Fruit fly (Drosophila melanogaster): Measurements from ENCODE around the gene CG43815.

Gene CG43815

dm6 chr2L:3580668-3581172, 4.7 kb downstream of the CG43815 start, which contains the start of gene sob:
TSS of gene sob (minus strand) at chr2L:3580769.
- TF ChIP-seq CTCF (optimal IDR thresholded peaks at IDR 0.05) (no peak), CG8478 (optimal IDR thresholded peaks at IDR 0.05) (no peak)

DNA sequence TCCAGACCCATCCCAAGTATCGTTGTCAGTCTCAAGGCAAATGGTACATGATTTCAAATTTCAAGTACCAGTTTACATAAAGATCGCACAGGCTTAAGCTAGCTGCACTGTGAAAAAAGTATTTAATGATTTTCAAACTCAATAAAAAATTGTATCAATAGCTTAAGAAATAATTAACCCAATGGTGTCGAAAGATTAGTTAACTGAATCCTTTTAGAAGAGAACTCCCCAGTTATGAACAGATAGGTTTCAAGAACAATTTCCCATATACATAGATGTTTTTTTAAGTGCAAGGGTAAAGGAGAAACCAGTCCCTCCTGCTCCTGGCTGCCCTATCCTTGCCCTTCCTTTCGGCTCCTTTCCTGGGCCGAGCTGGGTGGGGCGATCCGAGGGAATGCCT, 6.7 kb downstream of the CG43815 start:
- TF ChIP-seq CTCF (optimal IDR thresholded peaks at IDR 0.05) (no peak), CG8478 (optimal IDR thresholded peaks at IDR 0.05) (no peak)

- TF ChIP-seq CG8478 (optimal IDR thresholded peaks at IDR 0.05) (no peak), CTCF (optimal IDR thresholded peaks at IDR 0.05) (no peak)
Measured at dm6 chr2L:3583405-3584295, 7.6 kb downstream of the CG43815 start.

DNA sequence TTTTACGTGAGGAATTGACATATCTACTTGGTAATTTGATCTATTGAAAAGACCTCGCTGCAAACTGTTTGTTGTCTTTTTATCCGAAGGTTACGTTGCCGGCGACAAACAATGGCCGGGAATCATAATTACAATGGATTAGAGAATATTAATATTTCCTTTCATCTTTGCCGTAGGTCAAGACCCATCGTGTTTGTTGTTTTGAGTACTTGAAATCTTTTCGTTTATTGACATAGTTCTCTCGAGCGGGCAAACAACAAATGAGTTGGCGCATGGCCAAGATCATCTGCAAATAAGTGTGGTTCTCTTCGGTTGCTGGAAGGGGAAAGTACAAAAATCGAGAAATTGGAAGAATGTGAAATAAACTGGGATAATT, 8.3 kb downstream of the CG43815 start:
- TF ChIP-seq CTCF (optimal IDR thresholded peaks at IDR 0.05), result no peak
- no peak for TF ChIP-seq CG8478 (optimal IDR thresholded peaks at IDR 0.05)

dm6 chr2L:3585318-3585717, 9.3 kb downstream of the CG43815 start:
- no peak for TF ChIP-seq CG8478 (optimal IDR thresholded peaks at IDR 0.05)
- TF ChIP-seq CTCF (optimal IDR thresholded peaks at IDR 0.05), result no peak

DNA sequence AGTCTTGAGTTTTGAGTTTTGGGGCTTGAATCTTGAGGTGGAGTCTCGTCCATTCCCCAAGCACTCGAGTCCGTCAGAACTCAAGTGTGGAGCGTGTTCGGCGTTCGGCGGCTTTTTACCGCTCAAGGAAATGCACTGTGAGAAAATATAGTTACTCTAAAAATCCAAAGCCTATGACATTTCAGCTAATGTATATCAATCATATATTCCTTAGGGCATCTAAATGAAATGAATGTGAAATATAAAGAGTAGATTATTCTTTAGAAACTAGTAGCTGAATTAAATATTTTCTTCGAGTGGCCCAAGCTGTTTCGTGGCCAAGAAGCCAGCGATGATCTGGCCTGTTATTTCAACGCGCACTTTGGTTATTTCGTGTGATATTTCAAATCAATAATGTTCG, 11.3 kb downstream of the CG43815 start:
- no peak for TF ChIP-seq CG8478 (optimal IDR thresholded peaks at IDR 0.05)
- TF ChIP-seq CTCF (optimal IDR thresholded peaks at IDR 0.05), result no peak

DNA sequence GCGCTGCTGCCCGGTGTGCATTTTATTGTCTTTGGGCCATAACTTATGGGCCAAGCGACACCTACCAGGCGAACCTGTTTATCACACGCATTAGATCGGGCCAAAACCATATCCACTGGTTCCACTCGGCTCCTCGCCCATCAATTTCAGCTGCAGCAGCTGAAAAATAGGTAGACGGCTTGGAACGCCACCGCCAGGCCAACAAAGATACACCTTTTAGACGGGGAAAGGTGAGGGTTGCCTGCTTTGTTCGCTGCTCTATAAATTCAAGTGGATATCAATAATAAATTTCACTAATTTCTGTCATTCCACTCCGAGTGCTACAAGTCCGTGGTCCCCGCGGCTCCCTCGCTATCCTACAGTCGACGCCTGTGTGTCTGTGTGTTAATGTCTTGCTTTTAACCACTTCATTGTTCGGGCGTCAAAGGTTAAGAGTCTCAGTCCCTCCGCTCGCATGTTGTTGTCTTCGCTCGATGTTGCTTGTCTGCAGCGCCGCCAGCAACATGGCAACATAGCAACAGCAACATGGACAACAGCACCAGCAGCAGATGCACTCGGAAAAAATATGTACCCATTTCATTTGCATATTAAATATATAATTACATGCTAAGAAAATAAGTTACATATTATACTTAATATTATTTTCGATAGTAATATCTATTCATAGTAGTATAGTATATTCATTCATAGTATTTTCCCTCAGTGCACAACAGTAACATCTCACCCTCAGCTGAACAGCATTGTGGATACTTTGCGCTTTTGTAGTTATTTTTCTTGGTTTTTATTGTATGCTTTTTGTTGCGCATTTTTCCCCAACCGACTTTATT, 12.1 kb downstream of the CG43815 start:
- no peak for TF ChIP-seq CG8478 (optimal IDR thresholded peaks at IDR 0.05)
- TF ChIP-seq CTCF (optimal IDR thresholded peaks at IDR 0.05), result no peak

dm6 chr2L:3588841-3589240, 12.8 kb downstream of the CG43815 start:
- TF ChIP-seq CG8478 (optimal IDR thresholded peaks at IDR 0.05), result no peak
- TF ChIP-seq CTCF (optimal IDR thresholded peaks at IDR 0.05), result no peak

DNA sequence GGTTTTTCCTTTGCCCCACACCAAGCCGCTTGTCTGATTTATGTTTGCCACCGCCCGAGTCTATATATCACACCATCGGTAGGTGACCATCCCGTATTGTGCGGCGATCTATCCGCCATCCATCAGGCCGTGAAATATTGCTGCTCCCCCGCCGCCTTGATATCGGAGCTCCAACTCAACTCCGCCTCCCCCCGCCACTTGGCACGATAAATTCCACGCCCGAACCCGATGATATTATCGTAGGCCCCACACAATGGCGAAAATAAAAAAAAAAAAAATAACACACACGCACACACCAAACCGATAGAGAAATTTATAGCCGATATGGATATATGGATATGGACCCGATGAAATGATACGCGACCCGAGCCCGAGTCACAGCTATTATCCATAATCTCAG, 14.8 kb downstream of the CG43815 start:
- TF ChIP-seq CG8478 (optimal IDR thresholded peaks at IDR 0.05), result no peak
- no peak for TF ChIP-seq CTCF (optimal IDR thresholded peaks at IDR 0.05)

- TF ChIP-seq CTCF (optimal IDR thresholded peaks at IDR 0.05), result no peak
- TF ChIP-seq CG8478 (optimal IDR thresholded peaks at IDR 0.05), result no peak
Measured at dm6 chr2L:3594000-3594399, 18.0 kb downstream of the CG43815 start.

- no peak for TF ChIP-seq CG8478 (optimal IDR thresholded peaks at IDR 0.05)
- TF ChIP-seq CTCF (optimal IDR thresholded peaks at IDR 0.05), result no peak
Measured at dm6 chr2L:3594629-3595028, 18.6 kb downstream of the CG43815 start.

DNA sequence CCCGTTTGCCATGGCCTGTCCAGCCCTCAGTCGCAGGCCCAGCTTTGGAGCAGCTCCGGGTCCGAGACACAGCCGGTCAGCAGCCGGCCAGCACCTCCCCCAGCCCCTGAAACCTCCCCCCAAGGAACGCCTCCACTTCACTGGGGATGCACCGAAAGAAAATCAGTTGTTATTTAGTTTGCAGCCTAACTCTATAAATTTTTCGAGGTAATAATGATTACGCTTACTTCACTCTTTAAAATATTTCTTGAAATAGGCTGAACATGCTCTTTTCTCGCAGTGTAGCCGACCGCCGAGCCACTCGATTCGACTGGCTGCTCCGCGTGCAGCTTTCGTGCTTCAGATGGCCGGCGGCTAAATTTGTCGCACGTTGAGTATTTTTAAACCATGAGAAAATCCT, 21.1 kb downstream of the CG43815 start:
- no peak for TF ChIP-seq CG8478 (optimal IDR thresholded peaks at IDR 0.05)

DNA sequence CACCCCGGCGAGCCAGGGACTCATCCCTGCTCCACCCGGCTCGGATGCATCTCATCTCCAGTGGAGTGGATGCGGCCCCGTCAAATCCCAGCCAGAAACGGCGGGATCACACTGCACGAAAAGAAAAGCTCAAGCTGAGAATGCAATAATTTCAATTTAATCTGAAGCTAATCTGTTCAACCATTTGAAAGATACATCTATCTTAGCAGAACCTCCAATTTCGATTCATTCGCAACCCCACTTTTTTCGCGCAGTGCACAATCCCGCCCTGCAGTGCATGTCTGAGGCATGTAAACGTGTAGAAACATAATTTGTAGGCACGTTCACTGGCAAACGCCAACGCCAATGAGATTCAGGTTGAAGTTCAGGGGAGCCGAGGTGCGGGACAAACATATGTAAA, 22.5 kb downstream of the CG43815 start:
- TF ChIP-seq CG8478 (optimal IDR thresholded peaks at IDR 0.05) (no peak), CTCF (optimal IDR thresholded peaks at IDR 0.05) (no peak)

dm6 chr2L:3600847-3601246, 24.8 kb downstream of the CG43815 start:
- TF ChIP-seq CG8478 (optimal IDR thresholded peaks at IDR 0.05) (no peak), CTCF (optimal IDR thresholded peaks at IDR 0.05) (no peak)

- TF ChIP-seq CG8478 (optimal IDR thresholded peaks at IDR 0.05) (no peak), CTCF (optimal IDR thresholded peaks at IDR 0.05) (no peak)
Measured at dm6 chr2L:3602589-3602988, 26.6 kb downstream of the CG43815 start.

dm6 chr2L:3603553-3603952, 27.5 kb downstream of the CG43815 start:
- TF ChIP-seq CTCF (optimal IDR thresholded peaks at IDR 0.05) (no peak), CG8478 (optimal IDR thresholded peaks at IDR 0.05) (no peak)

Measured in S2 (cell line).